Fruit fly (Drosophila melanogaster) whole organism, embryonic: ENCODE measurements around the gene vvl.

Experiments
- CG10321 ChIP-seq: fragments of 200-800 bp; sonication (Bioruptor generic); IDR thresholded peaks from 2 replicates; pipeline ENCODE4 v1.3.6; 2022; ENCODE audit warnings: missing biosample characterization, missing genetic modification characterization
- CG10959 ChIP-seq: fragments of 200-800 bp; sonication (Bioruptor generic); IDR thresholded peaks from 2 replicates; pipeline ENCODE4 v1.3.6; 2022; ENCODE audit warnings: missing biosample characterization, missing genetic modification characterization
- CG11504 ChIP-seq: fragments of 200-800 bp; sonication (Bioruptor generic); optimal IDR thresholded peaks from 3 replicates; lab custom pipeline; 2019; ENCODE audit warnings: missing biosample characterization, mild to moderate bottlenecking, missing genetic modification characterization, moderate library complexity
- CG11695 ChIP-seq: fragments of 200-800 bp; sonication (Bioruptor generic); IDR thresholded peaks from 3 replicates; pipeline ENCODE4 v1.3.6; 2022; ENCODE audit warnings: missing biosample characterization, missing genetic modification characterization
- CG12769 ChIP-seq: fragments of 200-800 bp; sonication (Bioruptor generic); optimal IDR thresholded peaks from 2 replicates; lab custom pipeline; 2019; ENCODE audit warnings: missing biosample characterization, mild to moderate bottlenecking, missing genetic modification characterization, moderate library complexity
- CG13123 ChIP-seq: fragments of 200-800 bp; sonication (Bioruptor generic); optimal IDR thresholded peaks from 2 replicates; lab custom pipeline; 2016; ENCODE audit warnings: missing biosample characterization, missing genetic modification characterization
- CG13287 ChIP-seq: fragments of 200-800 bp; sonication (Bioruptor generic); IDR thresholded peaks from 2 replicates; pipeline ENCODE4 v1.3.6; 2022; ENCODE audit warnings: missing biosample characterization, missing genetic modification characterization; ENCODE audit not compliant: partially characterized antibody
- CG14667 ChIP-seq: fragments of 200-800 bp; sonication (Bioruptor generic); IDR thresholded peaks from 2 replicates; pipeline ENCODE4 v1.3.6; 2022; ENCODE audit warnings: missing biosample characterization, missing genetic modification characterization
- CG14965 ChIP-seq: fragments of 200-800 bp; sonication (Bioruptor generic); optimal IDR thresholded peaks from 2 replicates; lab custom pipeline; 2016; ENCODE audit warnings: missing biosample characterization, missing genetic modification characterization, borderline replicate concordance
- CG4854 ChIP-seq: fragments of 200-800 bp; sonication (Bioruptor generic); optimal IDR thresholded peaks from 2 replicates; lab custom pipeline; 2016; ENCODE audit warnings: missing biosample characterization, missing genetic modification characterization, inconsistent platforms
- CG6791 ChIP-seq: fragments of 200-800 bp; sonication (Bioruptor generic); IDR thresholded peaks from 3 replicates; pipeline ENCODE4 v1.3.6; 2022; ENCODE audit warnings: missing biosample characterization, missing genetic modification characterization; ENCODE audit not compliant: partially characterized antibody
- CG7271 ChIP-seq: fragments of 200-800 bp; sonication (Bioruptor generic); optimal IDR thresholded peaks from 2 replicates; lab custom pipeline; 2018; ENCODE audit warnings: missing biosample characterization, mild to moderate bottlenecking, missing genetic modification characterization, moderate library complexity
- CG8388 ChIP-seq: fragments of 200-800 bp; sonication (Bioruptor generic); optimal IDR thresholded peaks from 2 replicates; lab custom pipeline; 2019; ENCODE audit warnings: missing biosample characterization, mild to moderate bottlenecking, missing genetic modification characterization, moderate library complexity
- CG8765 ChIP-seq: fragments of 200-800 bp; sonication (Bioruptor generic); IDR thresholded peaks from 2 replicates; pipeline ENCODE4 v1.3.6; 2022; ENCODE audit warnings: missing biosample characterization, missing genetic modification characterization
- CG9215 ChIP-seq: fragments of 200-800 bp; sonication (Bioruptor generic); IDR thresholded peaks from 2 replicates; pipeline ENCODE4 v1.3.6; 2022; ENCODE audit warnings: missing biosample characterization, missing genetic modification characterization
- CkIIα-i1 ChIP-seq: fragments of 200-800 bp; sonication (Bioruptor generic); IDR thresholded peaks from 2 replicates; pipeline ENCODE4 v1.3.6; 2022; ENCODE audit warnings: missing biosample characterization, missing genetic modification characterization
- D19B ChIP-seq: fragments of 200-800 bp; sonication (Bioruptor generic); optimal IDR thresholded peaks from 2 replicates; lab custom pipeline; 2017; ENCODE audit warnings: missing biosample characterization, mild to moderate bottlenecking, missing genetic modification characterization
- Dp ChIP-seq: fragments of 200-800 bp; sonication (Bioruptor generic); optimal IDR thresholded peaks from 2 replicates; lab custom pipeline; 2018; ENCODE audit warnings: missing biosample characterization, mild to moderate bottlenecking, missing genetic modification characterization, moderate library complexity
- HLHmδ ChIP-seq: fragments of 200-800 bp; sonication (Bioruptor generic); optimal IDR thresholded peaks from 2 replicates; lab custom pipeline; 2018; ENCODE audit warnings: missing biosample characterization, mild to moderate bottlenecking, missing genetic modification characterization, moderate library complexity
- Hmx ChIP-seq: fragments of 200-800 bp; sonication (Bioruptor generic); optimal IDR thresholded peaks from 2 replicates; lab custom pipeline; 2016; ENCODE audit warnings: missing biosample characterization, missing genetic modification characterization
- Hr3 ChIP-seq: fragments of 200-800 bp; sonication (Bioruptor generic); optimal IDR thresholded peaks from 3 replicates; lab custom pipeline; 2016; ENCODE audit warnings: missing biosample characterization, missing genetic modification characterization
- Hr39 ChIP-seq: fragments of >200 bp; optimal IDR thresholded peaks from 2 replicates; lab custom pipeline; 2017
- Mad ChIP-seq: fragments of 200-800 bp; sonication (Bioruptor generic); optimal IDR thresholded peaks from 2 replicates; lab custom pipeline; 2016; ENCODE audit warnings: missing biosample characterization, missing genetic modification characterization
- Myb ChIP-seq: fragments of 200-800 bp; sonication (Bioruptor generic); optimal IDR thresholded peaks from 2 replicates; lab custom pipeline; 2016; ENCODE audit warnings: missing biosample characterization, missing genetic modification characterization
- Oli ChIP-seq: fragments of 200-800 bp; sonication (Bioruptor generic); optimal IDR thresholded peaks from 2 replicates; lab custom pipeline; 2018; ENCODE audit warnings: missing biosample characterization, mild to moderate bottlenecking, missing genetic modification characterization, moderate library complexity
- Rx ChIP-seq: fragments of 200-800 bp; sonication (Bioruptor generic); IDR thresholded peaks from 2 replicates; pipeline ENCODE4 v1.3.6; 2022; ENCODE audit warnings: missing biosample characterization, missing genetic modification characterization
- Sry-β ChIP-seq: fragments of 200-800 bp; sonication (Bioruptor generic); optimal IDR thresholded peaks from 2 replicates; lab custom pipeline; 2018; ENCODE audit warnings: missing biosample characterization, mild to moderate bottlenecking, missing genetic modification characterization, moderate library complexity
- Trl ChIP-seq, 3 experiments: fragments of >200 bp in 2 of 3; fragments of 200-800 bp in 1 of 3; sonication (Bioruptor generic) in 1 of 3; optimal IDR thresholded peaks; 2 replicates in 1 of 3; 3 replicates in 2 of 3; lab custom pipeline; 2016 to 2017; ENCODE audit warnings: missing biosample characterization in 1 of 3, missing genetic modification characterization in 1 of 3
- amos ChIP-seq: fragments of 200-800 bp; sonication (Bioruptor generic); IDR thresholded peaks from 2 replicates; pipeline ENCODE4 v1.3.6; 2022; ENCODE audit warnings: missing biosample characterization, missing genetic modification characterization; ENCODE audit not compliant: partially characterized antibody
- aop ChIP-seq: fragments of 200-800 bp; sonication (Bioruptor generic); IDR thresholded peaks from 2 replicates; pipeline ENCODE4 v1.3.6; 2022; ENCODE audit warnings: missing biosample characterization, missing genetic modification characterization
- ase ChIP-seq: fragments of 200-800 bp; sonication (Bioruptor generic); IDR thresholded peaks from 3 replicates; pipeline ENCODE4 v1.3.6; 2022; ENCODE audit warnings: missing biosample characterization, missing genetic modification characterization
- cwo ChIP-seq: fragments of 200-800 bp; sonication (Bioruptor generic); optimal IDR thresholded peaks from 3 replicates; lab custom pipeline; 2017; ENCODE audit warnings: missing biosample characterization, missing genetic modification characterization, mild to moderate bottlenecking, moderate library complexity, missing genetic modification reagents
- fd96Cb ChIP-seq: fragments of 200-800 bp; sonication (Bioruptor generic); optimal IDR thresholded peaks from 2 replicates; lab custom pipeline; 2018; ENCODE audit warnings: missing biosample characterization, mild to moderate bottlenecking, missing genetic modification characterization, moderate library complexity
- fru ChIP-seq: fragments of >200 bp; optimal IDR thresholded peaks from 2 replicates; lab custom pipeline; 2017
- jumu ChIP-seq: fragments of 200-800 bp; sonication (Bioruptor generic); optimal IDR thresholded peaks from 3 replicates; lab custom pipeline; 2016; ENCODE audit warnings: missing biosample characterization, missing genetic modification characterization
- lov ChIP-seq, 2 experiments: fragments of 200-800 bp in 1 of 2; fragments of >200 bp in 1 of 2; sonication (Bioruptor generic) in 1 of 2; IDR thresholded peaks in 1 of 2; optimal IDR thresholded peaks in 1 of 2; 2 replicates in 1 of 2; 3 replicates in 1 of 2; pipeline versions ENCODE4 v1.3.6 to Lab custom; 2017 to 2022; ENCODE audit warnings: missing biosample characterization in 1 of 2, missing genetic modification characterization in 1 of 2
- mirr ChIP-seq: fragments of 200-800 bp; sonication (Bioruptor generic); optimal IDR thresholded peaks from 3 replicates; lab custom pipeline; 2018; ENCODE audit warnings: missing biosample characterization, mild to moderate bottlenecking, missing genetic modification characterization
- nmo ChIP-seq: fragments of 200-800 bp; sonication (Bioruptor generic); optimal IDR thresholded peaks from 2 replicates; lab custom pipeline; 2018; ENCODE audit warnings: missing biosample characterization, mild to moderate bottlenecking, missing genetic modification characterization, moderate library complexity
- nom ChIP-seq: fragments of 200-800 bp; sonication (Bioruptor generic); optimal IDR thresholded peaks from 2 replicates; lab custom pipeline; 2017; ENCODE audit warnings: missing biosample characterization, missing genetic modification characterization, mild to moderate bottlenecking, moderate library complexity, missing genetic modification reagents
- pnt ChIP-seq: fragments of 200-800 bp; sonication (Bioruptor generic); optimal IDR thresholded peaks from 3 replicates; lab custom pipeline; 2016; ENCODE audit warnings: missing biosample characterization, missing genetic modification characterization
- ranshi ChIP-seq: fragments of 200-800 bp; sonication (Bioruptor generic); IDR thresholded peaks from 2 replicates; pipeline ENCODE4 v1.3.6; 2022; ENCODE audit warnings: missing biosample characterization, missing genetic modification characterization
- salm ChIP-seq: fragments of 200-800 bp; sonication (Bioruptor generic); optimal IDR thresholded peaks from 2 replicates; lab custom pipeline; 2018; ENCODE audit warnings: missing biosample characterization, mild to moderate bottlenecking, missing genetic modification characterization
- sima ChIP-seq: fragments of 200-800 bp; sonication (Bioruptor generic); optimal IDR thresholded peaks from 2 replicates; lab custom pipeline; 2016; ENCODE audit warnings: missing biosample characterization, missing genetic modification characterization
- tin ChIP-seq: fragments of 200-800 bp; sonication (Bioruptor generic); optimal IDR thresholded peaks from 3 replicates; lab custom pipeline; 2016; ENCODE audit warnings: missing biosample characterization, missing genetic modification characterization
- tio ChIP-seq: fragments of 200-800 bp; sonication (Bioruptor generic); optimal IDR thresholded peaks from 2 replicates; lab custom pipeline; 2017; ENCODE audit warnings: missing biosample characterization, missing genetic modification characterization, inconsistent platforms
- tll ChIP-seq, 2 experiments: fragments of 200-800 bp in 1 of 2; fragments of >200 bp in 1 of 2; sonication (Bioruptor generic) in 1 of 2; optimal IDR thresholded peaks; 2 replicates each; lab custom pipeline; 2017 to 2019; ENCODE audit warnings: missing biosample characterization in 2 of 2, missing genetic modification characterization in 2 of 2, mild to moderate bottlenecking in 1 of 2, moderate library complexity in 1 of 2
- z ChIP-seq: fragments of 200-800 bp; sonication (Bioruptor generic); IDR thresholded peaks from 3 replicates; pipeline ENCODE4 v1.3.6; 2022; ENCODE audit warnings: missing biosample characterization, missing genetic modification characterization
- zen2 ChIP-seq: fragments of 200-800 bp; sonication (Bioruptor generic); IDR thresholded peaks from 3 replicates; pipeline ENCODE4 v1.3.6; 2022; ENCODE audit warnings: missing biosample characterization, missing genetic modification characterization; ENCODE audit not compliant: partially characterized antibody

Gene vvl

dm6 chr3L:6743346-6744165 lies 46.4 kb upstream of the vvl start (continued):
- TF ChIP-seq CG14667, result no peak
- TF ChIP-seq HLHmδ, result peak; percentile 4
- TF ChIP-seq CG6791 (GFP tag; lab: Robert Waterston, UW), result peak; percentile 29; the same call in 1 of the 3 replicates
- TF ChIP-seq amos (GFP tag; lab: Robert Waterston, UW), result peak; percentile 44
- no peak for TF ChIP-seq CG13123 (GFP tag; lab: Kevin White, UChicago)
- no peak for TF ChIP-seq CG11504 (tag; lab: Kevin White, UChicago)
- TF ChIP-seq lov (optimal IDR thresholded peaks at IDR 0.05; lab: Kevin White, UChicago), result no peak
- 0 out of 3 replicates have a peak, but pooled peaks have one; percentile 24 for TF ChIP-seq lov (GFP tag; IDR thresholded peaks at IDR 0.05; lab: Robert Waterston, UW)
- no peak for TF ChIP-seq CG7271
- TF ChIP-seq nom (GFP tag; lab: Kevin White, UChicago), result peak; percentile 3
- TF ChIP-seq salm (tag; lab: Kevin White, UChicago), result no peak
- no peak for TF ChIP-seq tio (GFP tag; lab: Kevin White, UChicago)
- no peak for TF ChIP-seq Trl (optimal IDR thresholded peaks at IDR 0.05; lab: Kevin White, UChicago)
- no peak for TF ChIP-seq Trl (GFP tag; optimal IDR thresholded peaks at IDR 0.05; lab: Kevin White, UChicago)
- no peak for TF ChIP-seq z
- no peak for TF ChIP-seq CG4854
- TF ChIP-seq fru (lab: Kevin White, UChicago), result no peak
- no peak for TF ChIP-seq fd96Cb (tag; lab: Kevin White, UChicago)
- TF ChIP-seq aop (GFP tag; lab: Robert Waterston, UW), result peak; percentile 98
- no peak for TF ChIP-seq ranshi
- TF ChIP-seq CG12769 (tag; lab: Kevin White, UChicago), result peak; percentile 81
- TF ChIP-seq nmo, result peak; percentile 25
- TF ChIP-seq sima, result no peak
- TF ChIP-seq Mad (GFP tag; lab: Kevin White, UChicago), result no peak
- TF ChIP-seq zen2 (GFP tag; lab: Robert Waterston, UW), result peak; percentile 25; the same call in 2 of the 3 replicates
- TF ChIP-seq pnt (GFP tag; lab: Kevin White, UChicago), result no peak
- no peak for TF ChIP-seq D19B (GFP tag; lab: Kevin White, UChicago)
- peak; percentile 54 for TF ChIP-seq Hr3 (GFP tag; lab: Kevin White, UChicago)
- TF ChIP-seq cwo (GFP tag; lab: Kevin White, UChicago), result no peak
- no peak for TF ChIP-seq jumu (GFP tag; lab: Kevin White, UChicago)
- TF ChIP-seq CG10959, result no peak
- no peak for TF ChIP-seq Oli (tag; lab: Kevin White, UChicago)
- TF ChIP-seq tin (GFP tag; lab: Kevin White, UChicago), result no peak
- TF ChIP-seq CG10321, result peak; percentile 57
- no peak for TF ChIP-seq Myb (GFP tag; lab: Kevin White, UChicago)
- TF ChIP-seq CG13287 (GFP tag; lab: Robert Waterston, UW), result peak; percentile 37; the same call in 1 of the 2 replicates
- TF ChIP-seq Hr39 (lab: Kevin White, UChicago), result no peak
- no peak for TF ChIP-seq CG8765 (GFP tag; lab: Robert Waterston, UW)
- TF ChIP-seq tll (GFP tag; optimal IDR thresholded peaks at IDR 0.05; lab: Kevin White, UChicago), result peak in 1 of 2 experiments; percentile 48
- TF ChIP-seq Dp (GFP tag; lab: Kevin White, UChicago), result no peak
- TF ChIP-seq CG14965 (GFP tag; lab: Kevin White, UChicago), result no peak
- TF ChIP-seq Rx (GFP tag; lab: Robert Waterston, UW), result 0 out of 2 replicates have a peak, but pooled peaks have one; percentile 29
- peak; percentile 57 for TF ChIP-seq Sry-β
- no peak for TF ChIP-seq CG8388 (GFP tag; lab: Kevin White, UChicago)
- 0 out of 3 replicates have a peak, but pooled peaks have one; percentile 5 for TF ChIP-seq CG11695
- no peak for TF ChIP-seq CkIIα-i1
- TF ChIP-seq ase, result no peak; the same call in 2 of the 3 replicates
- TF ChIP-seq CG9215 (GFP tag; lab: Robert Waterston, UW), result peak; percentile 44; the same call in 1 of the 2 replicates
- peak; percentile 72 for TF ChIP-seq mirr (GFP tag; lab: Kevin White, UChicago)
- TF ChIP-seq Hmx (GFP tag; lab: Kevin White, UChicago), result no peak
